Worm (Caenorhabditis elegans) whole organism, mixed stage, embryonic: ENCODE results near the gene T22F3.11.
"Not testable (repeated sequence)": the region's sequence is repeated elsewhere in the genome, so short reads cannot be mapped to it uniquely, and the experiment has no call there.

Experiments used
- blmp-1 ChIP-seq: fragments of 150-350 bp; optimal IDR thresholded peaks from 2 replicates; lab custom pipeline; 2014; ENCODE audit warnings: missing biosample characterization, missing genetic modification characterization
- ceh-39 ChIP-seq: fragments of 150-350 bp; optimal IDR thresholded peaks from 2 replicates; lab custom pipeline; 2014; ENCODE audit warnings: missing biosample characterization, missing genetic modification characterization
- ceh-43 ChIP-seq: fragments of 200-800 bp; sonication (Bioruptor generic); optimal IDR thresholded peaks from 2 replicates; lab custom pipeline; 2018; ENCODE audit warnings: mild to moderate bottlenecking, missing genetic modification characterization, moderate library complexity, missing compliant biosample characterization
- cnd-1 ChIP-seq: fragments of 200-800 bp; sonication (Bioruptor generic); optimal IDR thresholded peaks from 2 replicates; lab custom pipeline; 2018; ENCODE audit warnings: mild to moderate bottlenecking, missing genetic modification characterization, missing compliant biosample characterization
- elt-1 ChIP-seq: sonication (generic microtip); optimal IDR thresholded peaks from 2 replicates; lab custom pipeline; 2017; ENCODE audit warnings: missing genetic modification characterization, mild to moderate bottlenecking, missing compliant biosample characterization, antibody characterized with exemption, moderate library complexity, borderline replicate concordance; ENCODE audit not compliant: insufficient read depth
- elt-3 ChIP-seq: fragments of 150-350 bp; optimal IDR thresholded peaks from 2 replicates; lab custom pipeline; 2014; ENCODE audit warnings: missing biosample characterization, missing genetic modification characterization
- ham-2 ChIP-seq: fragments of 200-800 bp; sonication (Bioruptor generic); optimal IDR thresholded peaks from 2 replicates; lab custom pipeline; 2018; ENCODE audit warnings: mild to moderate bottlenecking, missing genetic modification characterization, missing compliant biosample characterization
- hlh-1 ChIP-seq: fragments of 150-350 bp; optimal IDR thresholded peaks from 2 replicates; lab custom pipeline; 2014; ENCODE audit warnings: missing biosample characterization, missing genetic modification reagents, missing genetic modification characterization
- lin-13 ChIP-seq: fragments of 150-350 bp; optimal IDR thresholded peaks from 2 replicates; lab custom pipeline; 2014; ENCODE audit warnings: missing biosample characterization, missing genetic modification characterization
- lsy-2 ChIP-seq: fragments of 150-350 bp; optimal IDR thresholded peaks from 2 replicates; lab custom pipeline; 2014; ENCODE audit warnings: missing biosample characterization, missing genetic modification characterization
- mep-1 ChIP-seq: fragments of 150-350 bp; optimal IDR thresholded peaks from 2 replicates; lab custom pipeline; 2017; ENCODE audit warnings: missing biosample characterization, missing genetic modification reagents, missing genetic modification characterization, inconsistent platforms
- nhr-12 ChIP-seq: fragments of 150-350 bp; optimal IDR thresholded peaks from 2 replicates; lab custom pipeline; 2014; ENCODE audit warnings: missing biosample characterization, missing genetic modification characterization
- nhr-2 ChIP-seq: fragments of 150-350 bp; optimal IDR thresholded peaks from 2 replicates; lab custom pipeline; 2014; ENCODE audit warnings: missing biosample characterization, missing genetic modification characterization
- nhr-237 ChIP-seq: fragments of 150-350 bp; optimal IDR thresholded peaks from 2 replicates; lab custom pipeline; 2014; ENCODE audit warnings: missing biosample characterization, missing genetic modification characterization
- nhr-28 ChIP-seq: fragments of 150-350 bp; optimal IDR thresholded peaks from 2 replicates; lab custom pipeline; 2014; ENCODE audit warnings: missing biosample characterization, missing genetic modification characterization
- pha-4 ChIP-seq: fragments of 150-350 bp; optimal IDR thresholded peaks from 2 replicates; lab custom pipeline; 2018; ENCODE audit warnings: missing biosample characterization, missing genetic modification reagents, missing genetic modification characterization
- sem-2 ChIP-seq: fragments of 200-800 bp; sonication (Bioruptor generic); optimal IDR thresholded peaks from 2 replicates; lab custom pipeline; 2018; ENCODE audit warnings: mild to moderate bottlenecking, missing genetic modification characterization, missing compliant biosample characterization
- snpc-4 ChIP-seq: fragments of 150-350 bp; optimal IDR thresholded peaks from 2 replicates; lab custom pipeline; 2014; ENCODE audit warnings: missing biosample characterization, missing genetic modification characterization
- tbx-8 ChIP-seq: fragments of 200-800 bp; sonication (Bioruptor generic); optimal IDR thresholded peaks from 2 replicates; lab custom pipeline; 2018; ENCODE audit warnings: mild to moderate bottlenecking, missing genetic modification characterization, moderate library complexity, missing compliant biosample characterization
- unc-62 ChIP-seq: fragments of 150-350 bp; optimal IDR thresholded peaks from 2 replicates; lab custom pipeline; 2014; ENCODE audit warnings: missing biosample characterization, missing genetic modification reagents, missing genetic modification characterization

Gene T22F3.11

DNA sequence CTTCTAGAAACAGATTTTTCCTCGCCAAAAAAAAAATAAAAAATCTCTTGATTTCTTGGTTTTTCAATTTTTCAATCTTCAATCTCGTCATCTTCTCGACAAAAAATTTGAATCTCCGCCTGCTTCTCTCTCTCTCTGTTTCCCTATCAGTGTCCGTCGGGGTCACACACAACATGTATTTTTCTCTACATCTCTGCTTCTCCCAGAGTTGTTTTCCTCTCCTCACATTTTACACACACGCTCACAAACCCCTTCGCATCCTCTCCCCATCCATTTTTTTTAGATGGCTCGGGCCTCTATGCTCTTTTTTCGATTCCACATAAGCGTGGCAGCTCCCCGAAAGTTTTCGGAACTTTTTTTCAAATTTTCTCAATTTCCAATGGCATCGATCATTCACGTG is 34.6 kb downstream of the T22F3.11 start:
- TF ChIP-seq mep-1 (tag; lab: Kevin White, UChicago): no peak
- peak; percentile 6 for TF ChIP-seq lsy-2 (tag; lab: Kevin White, UChicago)
- TF ChIP-seq hlh-1 (tag; lab: Kevin White, UChicago): peak; percentile 67
- TF ChIP-seq, all 35 proteins: peak for 2

DNA sequence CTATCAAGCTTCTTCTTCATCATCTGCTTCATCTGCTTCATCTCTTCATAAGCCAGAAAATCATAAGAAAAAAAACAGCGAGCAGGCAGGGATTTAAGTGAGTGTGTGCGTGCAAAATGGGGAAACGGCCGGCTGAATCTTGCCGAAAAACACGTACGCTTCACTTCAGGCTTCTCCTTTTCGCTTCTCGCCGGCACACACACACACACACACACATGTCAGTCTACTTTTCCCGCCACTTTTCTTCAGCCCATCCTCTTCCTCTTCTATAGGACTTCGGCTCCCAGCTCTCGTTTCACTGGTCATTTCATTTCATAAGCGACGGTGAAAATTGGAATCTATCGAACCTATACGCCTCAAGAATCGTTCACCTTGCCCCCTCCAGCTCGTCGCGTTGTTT is 35.1 kb downstream of the T22F3.11 start:
- TF ChIP-seq sem-2 (GFP tag; lab: Kevin White, UChicago) (no peak), elt-1 (tag; lab: Kevin White, UChicago) (no peak), nhr-12 (no peak), snpc-4 (no peak), nhr-237 (tag; lab: Kevin White, UChicago) (no peak)
- TF ChIP-seq, all 35 proteins: peak for 0

DNA sequence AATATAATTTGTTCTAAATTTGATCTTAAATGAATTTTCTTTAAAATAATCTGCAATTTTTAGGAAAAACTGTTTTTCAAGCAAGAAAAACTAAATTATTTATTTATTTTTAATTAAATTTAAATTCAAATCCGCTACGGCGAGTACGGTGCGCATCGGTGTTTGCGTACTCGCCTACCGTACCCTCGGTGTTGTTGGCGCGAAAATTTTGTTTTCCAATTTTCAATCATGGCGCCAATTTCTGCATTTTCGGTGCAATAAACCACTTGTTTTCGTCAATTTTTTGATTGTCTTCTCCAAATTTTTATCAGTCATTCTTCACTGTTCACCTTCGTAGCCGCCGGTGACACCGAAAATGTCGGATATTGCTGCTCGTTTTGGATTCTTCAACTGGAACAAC is 35.5 kb downstream of the T22F3.11 start, which contains the start of gene pygl-1:
Gene pygl-1 (plus strand): TSS at position 211 of the 400 bp plus-strand sequence.
- TF ChIP-seq pha-4 (tag; lab: Kevin White, UChicago) (no peak), blmp-1 (tag; lab: Kevin White, UChicago) (no peak), lsy-2 (tag; lab: Kevin White, UChicago) (peak; percentile 85)

DNA sequence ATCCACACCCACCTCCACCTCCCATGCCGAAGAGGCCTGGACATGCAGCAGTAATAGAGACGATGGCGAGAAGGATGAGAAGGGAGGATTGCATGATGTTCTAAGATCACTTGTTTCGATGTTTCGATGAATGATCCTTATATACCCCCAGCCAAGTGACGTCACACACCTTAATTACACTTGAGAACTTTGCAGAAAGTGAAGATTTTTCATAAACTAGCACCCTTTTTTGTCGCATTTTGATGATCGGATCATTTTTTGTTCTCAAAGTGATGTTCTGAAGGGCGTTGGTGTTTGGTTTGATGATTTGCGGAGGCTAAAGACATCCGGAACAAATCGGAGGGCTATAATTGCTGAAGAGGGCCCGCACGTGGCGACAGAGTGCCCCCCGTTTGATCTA is 38.6 kb downstream of the T22F3.11 start, which contains the start of gene grl-27:
Gene grl-27 (minus strand): TSS at position 101 of the 400 bp plus-strand sequence.
- TF ChIP-seq nhr-28 (tag; lab: Kevin White, UChicago) (no peak), nhr-2 (no peak)

DNA sequence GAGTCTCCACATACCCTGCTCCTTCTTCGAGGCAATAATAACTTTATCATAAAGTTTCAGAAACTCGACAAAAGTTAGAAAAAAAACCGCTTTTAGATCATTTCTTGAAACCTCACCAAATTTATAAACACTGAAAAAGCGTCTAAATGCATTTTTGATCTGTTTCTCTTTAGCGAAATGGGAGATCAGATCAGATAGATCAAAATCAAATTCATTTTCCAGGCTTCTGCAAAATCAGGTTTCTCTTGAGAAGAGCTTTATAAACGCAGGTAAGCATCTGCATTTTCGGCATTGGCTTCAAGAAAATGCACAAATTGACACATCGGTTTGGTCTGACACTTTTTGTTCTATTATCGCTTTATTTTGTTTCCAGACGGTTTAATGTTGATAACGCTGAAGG is 41.9 kb downstream of the T22F3.11 start, which contains the start of gene F40C5.1:
Gene F40C5.1 (plus strand): TSS at position 301 of the 400 bp plus-strand sequence.
- TF ChIP-seq lin-13 (tag; lab: Kevin White, UChicago); sem-2 (GFP tag; lab: Kevin White, UChicago); ceh-43: not testable (repeated sequence)

DNA sequence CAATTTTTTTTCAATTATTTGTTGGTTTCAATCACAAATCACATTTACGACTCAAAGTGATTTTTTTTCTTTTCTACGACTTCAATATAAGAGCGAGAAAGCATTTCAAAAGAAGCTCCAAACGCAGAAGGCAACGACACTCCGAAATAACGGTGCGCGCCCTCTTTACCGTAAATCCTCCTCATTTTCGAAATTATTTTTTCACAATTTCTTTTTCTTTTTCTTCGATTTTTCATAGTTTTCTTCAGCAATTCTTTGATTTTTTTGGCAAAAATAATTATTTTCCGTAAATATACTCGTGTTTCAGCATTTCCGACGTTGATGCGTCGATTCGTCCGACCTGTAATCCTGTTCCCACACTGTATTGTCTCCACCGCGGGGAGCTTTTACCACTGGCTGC is 43.7 kb downstream of the T22F3.11 start, which contains the start of gene F40C5.2:
Gene F40C5.2 (plus strand): TSS at position 301 of the 400 bp plus-strand sequence.
- not testable (repeated sequence) for TF ChIP-seq ceh-39 (tag; lab: Kevin White, UChicago); cnd-1; nhr-2
- TF ChIP-seq, all 35 proteins: peak for 0; not testable (repeated sequence) for 35

DNA sequence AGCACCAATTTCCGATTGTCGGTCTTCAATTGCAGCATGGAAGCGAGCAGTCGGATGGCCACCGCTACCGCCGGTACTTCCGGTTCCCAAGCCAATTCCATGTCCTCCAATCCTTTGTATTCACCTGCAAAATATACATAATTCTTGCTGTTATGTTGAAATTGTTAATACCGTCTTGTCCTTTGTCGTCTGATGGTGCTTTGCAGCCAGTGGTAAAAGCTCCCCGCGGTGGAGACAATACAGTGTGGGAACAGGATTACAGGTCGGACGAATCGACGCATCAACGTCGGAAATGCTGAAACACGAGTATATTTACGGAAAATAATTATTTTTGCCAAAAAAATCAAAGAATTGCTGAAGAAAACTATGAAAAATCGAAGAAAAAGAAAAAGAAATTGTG is 50.0 kb downstream of the T22F3.11 start, which contains the start of gene T24A6.17:
Gene T24A6.17 (minus strand): TSS at position 101 of the 400 bp plus-strand sequence.
- not testable (repeated sequence) for TF ChIP-seq lin-13 (tag; lab: Kevin White, UChicago); unc-62 (GFP tag; lab: Kevin White, UChicago); elt-3
- TF ChIP-seq, all 35 proteins: peak for 0; not testable (repeated sequence) for 35

DNA sequence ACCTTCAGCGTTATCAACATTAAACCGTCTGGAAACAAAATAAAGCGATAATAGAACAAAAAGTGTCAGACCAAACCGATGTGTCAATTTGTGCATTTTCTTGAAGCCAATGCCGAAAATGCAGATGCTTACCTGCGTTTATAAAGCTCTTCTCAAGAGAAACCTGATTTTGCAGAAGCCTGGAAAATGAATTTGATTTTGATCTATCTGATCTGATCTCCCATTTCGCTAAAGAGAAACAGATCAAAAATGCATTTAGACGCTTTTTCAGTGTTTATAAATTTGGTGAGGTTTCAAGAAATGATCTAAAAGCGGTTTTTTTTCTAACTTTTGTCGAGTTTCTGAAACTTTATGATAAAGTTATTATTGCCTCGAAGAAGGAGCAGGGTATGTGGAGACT is 51.5 kb downstream of the T22F3.11 start, which contains the start of gene T24A6.16:
Gene T24A6.16 (minus strand): TSS at position 101 of the 400 bp plus-strand sequence.
- TF ChIP-seq lin-13 (tag; lab: Kevin White, UChicago); ham-2; tbx-8 (GFP tag; lab: Kevin White, UChicago): not testable (repeated sequence)
